Fruit fly (Drosophila melanogaster) whole organism, prepupa: ENCODE data around the gene Jon25Bii.

Experiments
- Blimp-1 ChIP-seq: fragments of 200-800 bp; sonication (Bioruptor generic); optimal IDR thresholded peaks from 3 replicates; lab custom pipeline; 2017; ENCODE audit warnings: missing biosample characterization, missing genetic modification characterization, mild to moderate bottlenecking, moderate library complexity, missing genetic modification reagents
- CG10669 ChIP-seq: fragments of 200-800 bp; sonication (Bioruptor generic); optimal IDR thresholded peaks from 3 replicates; lab custom pipeline; 2018; ENCODE audit warnings: missing biosample characterization, mild to moderate bottlenecking, missing genetic modification characterization, moderate library complexity
- CG11294 ChIP-seq: fragments of 200-800 bp; sonication (Bioruptor generic); IDR thresholded peaks from 2 replicates; pipeline ENCODE4 v1.3.6; 2022; ENCODE audit warnings: missing biosample characterization, missing genetic modification characterization
- CG11762 ChIP-seq: fragments of 200-800 bp; sonication (Bioruptor generic); optimal IDR thresholded peaks from 3 replicates; lab custom pipeline; 2016; ENCODE audit warnings: missing biosample characterization, missing genetic modification characterization; ENCODE audit not compliant: insufficient read depth
- CG11902 ChIP-seq: fragments of 200-800 bp; sonication (Bioruptor generic); optimal IDR thresholded peaks from 3 replicates; lab custom pipeline; 2016; ENCODE audit warnings: missing biosample characterization, missing genetic modification characterization
- CG15336 ChIP-seq: fragments of 200-800 bp; sonication (Bioruptor generic); IDR thresholded peaks from 2 replicates; pipeline ENCODE4 v1.3.6; 2022; ENCODE audit warnings: missing biosample characterization, missing genetic modification characterization
- CG1621 ChIP-seq: fragments of 200-800 bp; sonication (Bioruptor generic); optimal IDR thresholded peaks from 3 replicates; lab custom pipeline; 2018; ENCODE audit warnings: missing biosample characterization, mild to moderate bottlenecking, missing genetic modification characterization
- CG16779 ChIP-seq: fragments of 200-800 bp; sonication (Bioruptor generic); optimal IDR thresholded peaks from 3 replicates; lab custom pipeline; 2017; ENCODE audit warnings: missing biosample characterization, mild to moderate bottlenecking, missing genetic modification characterization
- CG3032 ChIP-seq: fragments of 200-800 bp; optimal IDR thresholded peaks from 2 replicates; lab custom pipeline; 2019; ENCODE audit warnings: missing biosample characterization, mild to moderate bottlenecking, missing genetic modification characterization, moderate library complexity
- CG31627 ChIP-seq: fragments of 200-800 bp; sonication (Bioruptor generic); optimal IDR thresholded peaks from 3 replicates; lab custom pipeline; 2016; ENCODE audit warnings: missing biosample characterization, missing genetic modification characterization
- CG32006 ChIP-seq: fragments of 200-800 bp; sonication (Bioruptor generic); optimal IDR thresholded peaks from 3 replicates; lab custom pipeline; 2017; ENCODE audit warnings: missing biosample characterization, mild to moderate bottlenecking, missing genetic modification characterization
- CG34406 ChIP-seq: fragments of 200-800 bp; sonication (Bioruptor generic); optimal IDR thresholded peaks from 3 replicates; lab custom pipeline; 2016; ENCODE audit warnings: missing biosample characterization, missing genetic modification characterization
- CG3919 ChIP-seq: fragments of 200-800 bp; sonication (Bioruptor generic); optimal IDR thresholded peaks from 3 replicates; lab custom pipeline; 2016; ENCODE audit warnings: missing biosample characterization, missing genetic modification characterization
- CG4318 ChIP-seq: fragments of 200-800 bp; sonication (Bioruptor generic); optimal IDR thresholded peaks from 3 replicates; lab custom pipeline; 2017; ENCODE audit warnings: missing biosample characterization, mild to moderate bottlenecking, missing genetic modification characterization
- CG6163 ChIP-seq: fragments of 200-800 bp; sonication (Bioruptor generic); IDR thresholded peaks from 3 replicates; pipeline ENCODE4 v1.3.6; 2022; ENCODE audit warnings: missing biosample characterization, missing genetic modification characterization
- CG6276 ChIP-seq: fragments of 200-800 bp; sonication (Bioruptor generic); optimal IDR thresholded peaks from 2 replicates; lab custom pipeline; 2017; ENCODE audit warnings: missing biosample characterization, mild to moderate bottlenecking, missing genetic modification characterization
- CG6792 ChIP-seq: fragments of 200-800 bp; sonication (Bioruptor generic); optimal IDR thresholded peaks from 3 replicates; lab custom pipeline; 2016; ENCODE audit warnings: missing biosample characterization, missing genetic modification characterization
- CG6808 ChIP-seq: fragments of 200-800 bp; sonication (Bioruptor generic); optimal IDR thresholded peaks from 3 replicates; lab custom pipeline; 2017; ENCODE audit warnings: missing biosample characterization, missing genetic modification characterization, mild to moderate bottlenecking, moderate library complexity, missing genetic modification reagents
- CG7368 ChIP-seq: fragments of 200-800 bp; sonication (Bioruptor generic); optimal IDR thresholded peaks from 3 replicates; lab custom pipeline; 2016; ENCODE audit warnings: missing biosample characterization, missing genetic modification characterization
- CG8119 ChIP-seq: fragments of 200-800 bp; sonication (Bioruptor generic); IDR thresholded peaks from 3 replicates; pipeline ENCODE4 v1.3.6; 2022; ENCODE audit warnings: missing biosample characterization, missing genetic modification characterization
- CG8319 ChIP-seq: fragments of 200-800 bp; sonication (Bioruptor generic); optimal IDR thresholded peaks from 3 replicates; lab custom pipeline; 2016; ENCODE audit warnings: missing biosample characterization, missing genetic modification characterization
- CG8632 ChIP-seq: fragments of 200-800 bp; sonication (Bioruptor generic); optimal IDR thresholded peaks from 3 replicates; lab custom pipeline; 2016; ENCODE audit warnings: missing biosample characterization, missing genetic modification characterization
- Eip75B ChIP-seq: fragments of 200-800 bp; sonication (Bioruptor generic); optimal IDR thresholded peaks from 3 replicates; lab custom pipeline; 2016; ENCODE audit warnings: missing biosample characterization, missing genetic modification characterization
- Eip78C ChIP-seq: fragments of 200-800 bp; sonication (Bioruptor generic); peaks from one replicate; lab custom pipeline; 2016; ENCODE audit warnings: missing biosample characterization, missing genetic modification characterization
- Eip93F ChIP-seq: fragments of 200-800 bp; sonication (Bioruptor generic); optimal IDR thresholded peaks from 2 replicates; lab custom pipeline; 2016; ENCODE audit warnings: missing biosample characterization, mild to moderate bottlenecking, missing genetic modification characterization
- Ets21C ChIP-seq: fragments of 200-800 bp; sonication (Bioruptor generic); optimal IDR thresholded peaks from 3 replicates; lab custom pipeline; 2016; ENCODE audit warnings: missing biosample characterization, missing genetic modification characterization
- Ets96B ChIP-seq: fragments of 200-800 bp; optimal IDR thresholded peaks from 2 replicates; lab custom pipeline; 2019; ENCODE audit warnings: missing biosample characterization, mild to moderate bottlenecking, missing genetic modification characterization, moderate library complexity
- Gug ChIP-seq: fragments of 200-800 bp; sonication (Bioruptor generic); IDR thresholded peaks from 2 replicates; pipeline ENCODE4 v1.3.6; 2022; ENCODE audit warnings: missing biosample characterization, missing genetic modification characterization
- Hr38 ChIP-seq: sonication (Bioruptor generic); optimal IDR thresholded peaks from 2 replicates; lab custom pipeline; 2016; ENCODE audit warnings: missing biosample characterization, missing genetic modification characterization
- Hr4 ChIP-seq: fragments of 200-800 bp; sonication (Bioruptor generic); optimal IDR thresholded peaks from 3 replicates; lab custom pipeline; 2016; ENCODE audit warnings: missing biosample characterization, missing genetic modification characterization
- Lpt ChIP-seq: fragments of 200-800 bp; sonication (Bioruptor generic); optimal IDR thresholded peaks from 3 replicates; lab custom pipeline; 2016; ENCODE audit warnings: missing biosample characterization, missing genetic modification characterization
- Met ChIP-seq: fragments of 200-800 bp; sonication (Bioruptor generic); optimal IDR thresholded peaks from 3 replicates; lab custom pipeline; 2016; ENCODE audit warnings: missing biosample characterization, missing genetic modification characterization
- OdsH ChIP-seq: fragments of 200-800 bp; sonication (Bioruptor generic); optimal IDR thresholded peaks from 3 replicates; lab custom pipeline; 2016; ENCODE audit warnings: missing biosample characterization, missing genetic modification characterization
- Smox ChIP-seq: fragments of 200-800 bp; sonication (Bioruptor generic); optimal IDR thresholded peaks from 3 replicates; lab custom pipeline; 2016; ENCODE audit warnings: missing biosample characterization, missing genetic modification characterization
- Sox102F ChIP-seq: fragments of 200-800 bp; sonication (Bioruptor generic); optimal IDR thresholded peaks from 2 replicates; lab custom pipeline; 2016; ENCODE audit warnings: missing biosample characterization, mild to moderate bottlenecking, missing genetic modification characterization
- Sox14 ChIP-seq: fragments of 200-800 bp; sonication (Bioruptor generic); optimal IDR thresholded peaks from 3 replicates; lab custom pipeline; 2016; ENCODE audit warnings: missing biosample characterization, missing genetic modification characterization
- Sox15 ChIP-seq: fragments of 200-800 bp; sonication (Bioruptor generic); optimal IDR thresholded peaks from 3 replicates; lab custom pipeline; 2016; ENCODE audit warnings: missing biosample characterization, missing genetic modification characterization
- achi ChIP-seq: fragments of 200-800 bp; sonication (Bioruptor generic); optimal IDR thresholded peaks from 3 replicates; lab custom pipeline; 2016; ENCODE audit warnings: missing biosample characterization, missing genetic modification characterization
- acj6 ChIP-seq: fragments of 200-800 bp; sonication (Bioruptor generic); optimal IDR thresholded peaks from 3 replicates; lab custom pipeline; 2016; ENCODE audit warnings: missing biosample characterization, missing genetic modification characterization
- dsx ChIP-seq: fragments of 200-800 bp; optimal IDR thresholded peaks from 3 replicates; lab custom pipeline; 2019; ENCODE audit warnings: missing biosample characterization, mild to moderate bottlenecking, missing genetic modification characterization, moderate library complexity; ENCODE audit not compliant: poor library complexity, severe bottlenecking
- eg ChIP-seq: fragments of 200-800 bp; sonication (Bioruptor generic); IDR thresholded peaks from 3 replicates; pipeline ENCODE4 v1.3.6; 2022; ENCODE audit warnings: missing biosample characterization, missing genetic modification characterization
- esn ChIP-seq: fragments of 200-800 bp; sonication (Bioruptor generic); optimal IDR thresholded peaks from 2 replicates; lab custom pipeline; 2016; ENCODE audit warnings: missing biosample characterization, mild to moderate bottlenecking, missing genetic modification characterization, moderate library complexity
- fd59A ChIP-seq: fragments of 200-800 bp; sonication (Bioruptor generic); optimal IDR thresholded peaks from 2 replicates; lab custom pipeline; 2017; ENCODE audit warnings: missing biosample characterization, mild to moderate bottlenecking, missing genetic modification characterization, missing genetic modification reagents
- fd85E ChIP-seq: fragments of 200-800 bp; sonication (Bioruptor generic); optimal IDR thresholded peaks from 3 replicates; lab custom pipeline; 2016; ENCODE audit warnings: missing biosample characterization, missing genetic modification characterization
- fkh ChIP-seq: fragments of 200-800 bp; sonication (Bioruptor generic); optimal IDR thresholded peaks from 3 replicates; lab custom pipeline; 2017; ENCODE audit warnings: missing biosample characterization, mild to moderate bottlenecking, missing genetic modification characterization, moderate library complexity
- lz ChIP-seq: fragments of 200-800 bp; sonication (Bioruptor generic); optimal IDR thresholded peaks from 3 replicates; lab custom pipeline; 2016; ENCODE audit warnings: missing biosample characterization, missing genetic modification characterization
- net ChIP-seq: fragments of 200-800 bp; sonication (Bioruptor generic); optimal IDR thresholded peaks from 3 replicates; lab custom pipeline; 2016; ENCODE audit warnings: missing biosample characterization, missing genetic modification characterization
- pdm3 ChIP-seq: fragments of 200-800 bp; sonication (Bioruptor generic); optimal IDR thresholded peaks from 3 replicates; lab custom pipeline; 2016; ENCODE audit warnings: missing biosample characterization, missing genetic modification characterization
- salr ChIP-seq, 2 experiments: fragments of 200-800 bp; sonication (Bioruptor generic); optimal IDR thresholded peaks; 3 replicates each; lab custom pipeline; 2016 to 2018; ENCODE audit warnings: missing biosample characterization in 2 of 2, missing genetic modification characterization in 2 of 2, mild to moderate bottlenecking in 1 of 2
- ss ChIP-seq, 2 experiments: fragments of 200-800 bp; sonication (Bioruptor generic); optimal IDR thresholded peaks; 2 replicates in 1 of 2; 3 replicates in 1 of 2; lab custom pipeline; 2017 to 2018; ENCODE audit warnings: mild to moderate bottlenecking in 2 of 2, missing biosample characterization in 2 of 2, missing genetic modification characterization in 2 of 2, moderate library complexity in 1 of 2
- svp ChIP-seq: fragments of 200-800 bp; sonication (Bioruptor generic); peaks from one replicate; lab custom pipeline; 2016; ENCODE audit warnings: missing biosample characterization, missing genetic modification characterization
- vri ChIP-seq: fragments of 200-800 bp; sonication (Bioruptor generic); optimal IDR thresholded peaks from 3 replicates; lab custom pipeline; 2016; ENCODE audit warnings: missing biosample characterization, mild to moderate bottlenecking, missing genetic modification characterization

Jon25Bii gene

DNA sequence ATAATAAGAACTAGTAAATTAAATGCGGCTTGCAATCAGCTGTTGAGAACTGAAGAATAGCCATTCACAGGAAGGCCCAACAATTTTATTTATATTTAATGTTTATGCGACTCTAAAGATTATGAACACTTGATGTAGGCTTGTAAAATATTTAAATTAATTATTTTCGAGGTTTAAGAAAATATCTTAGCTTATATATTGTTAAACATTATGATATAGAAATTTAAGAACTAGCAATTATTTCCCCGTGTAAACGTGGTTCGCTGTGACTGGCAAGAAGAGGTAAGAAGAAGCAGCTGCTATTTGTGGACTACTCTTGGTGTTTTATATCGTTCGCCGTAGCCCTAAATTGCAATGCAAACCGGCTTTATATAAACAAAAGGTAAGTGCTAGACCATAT lies 7.6 kb downstream of the Jon25Bii start, which contains the start of the genes mRpL24 and betaggt-I:
TSS of gene mRpL24 (minus strand) at position 62 of the 400 bp plus-strand sequence.
TSS of gene betaggt-I (plus strand) at position 280 of the 400 bp plus-strand sequence.
- TF ChIP-seq CG11902 (GFP tag; lab: Kevin White, UChicago) = peak; percentile 92
- peak; percentile 98 for TF ChIP-seq Gug (GFP tag; lab: Robert Waterston, UW)
- TF ChIP-seq Lpt (GFP tag; lab: Kevin White, UChicago) = peak; percentile 94
- peak; percentile 91 for TF ChIP-seq CG1621 (tag; lab: Kevin White, UChicago)
- TF ChIP-seq ss (GFP tag; optimal IDR thresholded peaks at IDR 0.05; lab: Kevin White, UChicago) = peak; percentile 89 to 94
- peak; percentile 96 for TF ChIP-seq CG8632 (GFP tag; lab: Kevin White, UChicago)
- peak; percentile 97 for TF ChIP-seq dsx (GFP tag; lab: Kevin White, UChicago)
- peak; percentile 97 for TF ChIP-seq CG15336
- TF ChIP-seq Sox102F (GFP tag; lab: Kevin White, UChicago) = peak; percentile 92
- peak; percentile 81 for TF ChIP-seq Eip93F (GFP tag; lab: Kevin White, UChicago)
- peak; percentile 96 for TF ChIP-seq net (GFP tag; lab: Kevin White, UChicago)
- peak; percentile 96 for TF ChIP-seq Sox15 (GFP tag; lab: Kevin White, UChicago)
- peak; percentile 87 for TF ChIP-seq Blimp-1
- peak; percentile 98 for TF ChIP-seq CG6163
- peak; percentile 95 for TF ChIP-seq CG31627 (GFP tag; lab: Kevin White, UChicago)
- peak; percentile 91 for TF ChIP-seq fd59A (GFP tag; lab: Kevin White, UChicago)
- peak; percentile 95 for TF ChIP-seq achi (GFP tag; lab: Kevin White, UChicago)
- TF ChIP-seq Ets96B (tag; lab: Kevin White, UChicago) = peak; percentile 98
- TF ChIP-seq acj6 (GFP tag; lab: Kevin White, UChicago) = peak; percentile 97
- TF ChIP-seq CG10669 (GFP tag; lab: Kevin White, UChicago) = peak; percentile 96
- peak in 1 of 2 experiments; percentile 94 for TF ChIP-seq salr (GFP tag; optimal IDR thresholded peaks at IDR 0.05; lab: Kevin White, UChicago)
- TF ChIP-seq CG11294 = peak; percentile 96
- TF ChIP-seq OdsH (GFP tag; lab: Kevin White, UChicago) = peak; percentile 98
- peak; percentile 92 for TF ChIP-seq CG6276 (GFP tag; lab: Kevin White, UChicago)
- peak; percentile 87 for TF ChIP-seq fkh (GFP tag; lab: Kevin White, UChicago)
- peak; percentile 96 for TF ChIP-seq CG6792 (GFP tag; lab: Kevin White, UChicago)
- peak; percentile 99 for TF ChIP-seq Eip78C (GFP tag; lab: Kevin White, UChicago)
- TF ChIP-seq CG16779 (tag; lab: Kevin White, UChicago) = peak; percentile 90
- peak; percentile 90 for TF ChIP-seq Ets21C
- TF ChIP-seq vri (GFP tag; lab: Kevin White, UChicago) = peak; percentile 89
- TF ChIP-seq pdm3 (GFP tag; lab: Kevin White, UChicago) = peak; percentile 97
- TF ChIP-seq Hr4 = peak; percentile 95
- TF ChIP-seq Met (GFP tag; lab: Kevin White, UChicago) = peak; percentile 95
- TF ChIP-seq CG8319 (GFP tag; lab: Kevin White, UChicago) = peak; percentile 89
- TF ChIP-seq CG34406 = peak; percentile 97
- TF ChIP-seq eg (GFP tag; lab: Robert Waterston, UW) = peak; percentile 99
- peak; percentile 95 for TF ChIP-seq CG8119 (GFP tag; lab: Robert Waterston, UW)
- peak; percentile 97 for TF ChIP-seq lz (GFP tag; lab: Kevin White, UChicago)
- TF ChIP-seq CG11762 (GFP tag; lab: Kevin White, UChicago) = peak; percentile 89
- TF ChIP-seq CG6808 (GFP tag; lab: Kevin White, UChicago) = peak; percentile 90
- TF ChIP-seq fd85E (GFP tag; lab: Kevin White, UChicago) = peak; percentile 28
- TF ChIP-seq Eip75B (GFP tag; lab: Kevin White, UChicago) = peak; percentile 94
- peak; percentile 95 for TF ChIP-seq Smox
- TF ChIP-seq svp (GFP tag; lab: Kevin White, UChicago) = peak; percentile 96
- peak; percentile 98 for TF ChIP-seq esn (GFP tag; lab: Kevin White, UChicago)
- TF ChIP-seq CG3032 (tag; lab: Kevin White, UChicago) = peak; percentile 99
- peak; percentile 97 for TF ChIP-seq CG32006 (GFP tag; lab: Kevin White, UChicago)
- peak; percentile 97 for TF ChIP-seq CG3919
- TF ChIP-seq Hr38 = no peak
- TF ChIP-seq CG4318 (GFP tag; lab: Kevin White, UChicago) = peak; percentile 94
- peak; percentile 96 for TF ChIP-seq Sox14
- TF ChIP-seq CG7368 (GFP tag; lab: Kevin White, UChicago) = peak; percentile 90
